Fruit fly (Drosophila melanogaster): Measurements from ENCODE around the gene ppl.

Gene ppl

dm6 chr3L:21297703-21298102, 16.4 kb upstream of the ppl start, which contains the start of gene Edg78E:
Edg78E (minus strand) TSS chr3L:21297803.
- TF ChIP-seq CTCF (optimal IDR thresholded peaks at IDR 0.05) (no peak), CG8478 (optimal IDR thresholded peaks at IDR 0.05) (no peak)

dm6 chr3L:21294202-21294601, 12.9 kb upstream of the ppl start, which contains the start of gene Cpr78Cb:
Cpr78Cb (plus strand) TSS chr3L:21294492.
- no peak for TF ChIP-seq CTCF (optimal IDR thresholded peaks at IDR 0.05)
- TF ChIP-seq CG8478 (optimal IDR thresholded peaks at IDR 0.05): no peak

- TF ChIP-seq CG8478 (optimal IDR thresholded peaks at IDR 0.05): no peak
- no peak for TF ChIP-seq CTCF (optimal IDR thresholded peaks at IDR 0.05)
Measured at dm6 chr3L:21292700-21293099, 11.4 kb upstream of the ppl start, which contains the start of gene Cpr78Ca. Cpr78Ca (minus strand) TSS chr3L:21292800.

- TF ChIP-seq CG8478 (optimal IDR thresholded peaks at IDR 0.05) (no peak), CTCF (optimal IDR thresholded peaks at IDR 0.05) (no peak)
Measured at dm6 chr3L:21291055-21291454, 9.7 kb upstream of the ppl start.

dm6 chr3L:21290336-21290735, 9.0 kb upstream of the ppl start:
- no peak for TF ChIP-seq CG8478 (optimal IDR thresholded peaks at IDR 0.05)
- TF ChIP-seq CTCF (optimal IDR thresholded peaks at IDR 0.05): no peak

dm6 chr3L:21285639-21286338, 4.5 kb upstream of the ppl start, which contains the start of the genes CG12974 and pzg:
CG12974 (minus strand) TSS chr3L:21285962.
pzg (plus strand) TSS chr3L:21286099.
- no peak for TF ChIP-seq CG8478 (optimal IDR thresholded peaks at IDR 0.05)
- TF ChIP-seq CTCF (optimal IDR thresholded peaks at IDR 0.05): peak; percentile 88 to 90

- no peak for TF ChIP-seq CG8478 (optimal IDR thresholded peaks at IDR 0.05)
- TF ChIP-seq CTCF (optimal IDR thresholded peaks at IDR 0.05): no peak
Measured at dm6 chr3L:21284720-21285638, 3.7 kb upstream of the ppl start.

- TF ChIP-seq CG8478 (optimal IDR thresholded peaks at IDR 0.05) (no peak), CTCF (optimal IDR thresholded peaks at IDR 0.05) (no peak)
Measured at dm6 chr3L:21283795-21284194, 2.5 kb upstream of the ppl start.

- TF ChIP-seq CTCF (optimal IDR thresholded peaks at IDR 0.05): no peak
- TF ChIP-seq CG8478 (optimal IDR thresholded peaks at IDR 0.05): no peak
Measured at dm6 chr3L:21282741-21283140, 1.4 kb upstream of the ppl start.

- TF ChIP-seq CG8478 (optimal IDR thresholded peaks at IDR 0.05) (no peak), CTCF (optimal IDR thresholded peaks at IDR 0.05) (no peak)
Measured at dm6 chr3L:21281706-21282105, 400 bp upstream of the ppl start.

- TF ChIP-seq CTCF (optimal IDR thresholded peaks at IDR 0.05) (no peak), CG8478 (optimal IDR thresholded peaks at IDR 0.05) (no peak)
Measured at dm6 chr3L:21279876-21280566, 1.3 kb downstream of the ppl start, which contains the start of gene AcCoAS. AcCoAS (minus strand) TSS chr3L:21280243.

- TF ChIP-seq CG8478 (optimal IDR thresholded peaks at IDR 0.05): no peak
- TF ChIP-seq CTCF (optimal IDR thresholded peaks at IDR 0.05): no peak
Measured at dm6 chr3L:21279168-21279567, 2.1 kb downstream of the ppl start.

dm6 chr3L:21277897-21278530, 3.3 kb downstream of the ppl start:
- no peak for TF ChIP-seq CG8478 (optimal IDR thresholded peaks at IDR 0.05)
- no peak for TF ChIP-seq CTCF (optimal IDR thresholded peaks at IDR 0.05)

Data from S2 (cell line).